Worm (Caenorhabditis elegans): ENCODE measurements around the gene unc-130.

The unc-130 gene

DNA sequence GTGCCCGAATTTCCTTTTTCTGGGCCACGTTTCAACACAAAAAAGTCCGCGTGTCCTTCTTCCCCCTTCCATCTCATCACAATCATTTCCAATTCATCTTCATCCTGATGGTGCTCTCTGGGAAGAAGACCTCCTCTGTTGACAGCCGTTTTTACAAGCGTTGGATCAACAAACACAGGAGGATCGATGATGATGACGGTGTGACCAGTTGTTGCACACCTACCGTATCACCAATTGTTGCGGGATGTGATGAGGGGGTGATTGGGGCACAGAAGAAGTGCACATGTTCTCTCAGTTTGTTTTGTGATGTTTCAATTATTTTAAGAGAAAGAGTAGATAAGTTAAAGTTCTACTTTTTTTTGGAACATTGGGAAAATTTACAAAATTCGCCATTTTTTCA is 6.3 kb upstream of the unc-130 start:
- TF ChIP-seq nhr-11 (tag; optimal IDR thresholded peaks at IDR 0.05) = no peak
- TF ChIP-seq daf-12 (tag; optimal IDR thresholded peaks at IDR 0.05) = no peak
- TF ChIP-seq mdl-1 (tag; optimal IDR thresholded peaks at IDR 0.05) = no peak
- TF ChIP-seq snpc-4 (tag; optimal IDR thresholded peaks at IDR 0.05) = no peak
- no peak for TF ChIP-seq ceh-82 (tag; optimal IDR thresholded peaks at IDR 0.05)
- TF ChIP-seq lin-39 (tag; optimal IDR thresholded peaks at IDR 0.05) = peak; percentile 28
- no peak for TF ChIP-seq aly-2 (tag; optimal IDR thresholded peaks at IDR 0.05)
- TF ChIP-seq nfya-1 (tag; optimal IDR thresholded peaks at IDR 0.05; ENCODE audit: insufficient read depth) = peak; percentile 25
- no peak for TF ChIP-seq lsy-12 (tag; optimal IDR thresholded peaks at IDR 0.05)
- TF ChIP-seq unc-62 (GFP tag; optimal IDR thresholded peaks at IDR 0.05) = no peak

DNA sequence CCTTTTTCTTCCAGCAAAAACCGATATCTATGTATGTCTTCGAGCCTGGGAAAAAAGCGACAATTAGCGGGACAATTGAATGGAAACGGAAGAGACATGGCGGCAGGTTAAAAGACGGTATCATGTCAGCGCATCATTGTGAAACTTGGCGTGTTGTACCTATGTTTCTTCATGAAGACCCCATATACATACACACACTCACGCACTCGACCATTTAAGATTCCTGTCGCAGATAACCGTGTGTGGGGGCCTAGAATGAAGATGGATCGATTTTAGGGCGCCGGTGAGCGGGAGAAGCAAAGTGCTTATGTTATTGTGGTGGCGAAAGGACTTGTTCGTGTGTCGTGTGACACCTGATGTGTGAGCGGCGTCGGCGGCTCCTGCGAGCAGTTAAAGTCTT is 4.9 kb upstream of the unc-130 start:
- TF ChIP-seq pha-4 (tag; optimal IDR thresholded peaks at IDR 0.05) = no peak
- no peak for TF ChIP-seq nhr-77 (tag; optimal IDR thresholded peaks at IDR 0.05)
- no peak for TF ChIP-seq sea-2 (GFP tag; optimal IDR thresholded peaks at IDR 0.05)
- TF ChIP-seq nhr-25 (tag; optimal IDR thresholded peaks at IDR 0.05) = peak; percentile 24
- TF ChIP-seq zag-1 (tag; optimal IDR thresholded peaks at IDR 0.05) = no peak
- no peak for TF ChIP-seq fkh-2 (tag; optimal IDR thresholded peaks at IDR 0.05)
- TF ChIP-seq lin-15B (tag; optimal IDR thresholded peaks at IDR 0.05) = no peak
- TF ChIP-seq nhr-67 (tag; optimal IDR thresholded peaks at IDR 0.05) = no peak
- peak; percentile 12 for TF ChIP-seq elt-1 (tag; optimal IDR thresholded peaks at IDR 0.05)

DNA sequence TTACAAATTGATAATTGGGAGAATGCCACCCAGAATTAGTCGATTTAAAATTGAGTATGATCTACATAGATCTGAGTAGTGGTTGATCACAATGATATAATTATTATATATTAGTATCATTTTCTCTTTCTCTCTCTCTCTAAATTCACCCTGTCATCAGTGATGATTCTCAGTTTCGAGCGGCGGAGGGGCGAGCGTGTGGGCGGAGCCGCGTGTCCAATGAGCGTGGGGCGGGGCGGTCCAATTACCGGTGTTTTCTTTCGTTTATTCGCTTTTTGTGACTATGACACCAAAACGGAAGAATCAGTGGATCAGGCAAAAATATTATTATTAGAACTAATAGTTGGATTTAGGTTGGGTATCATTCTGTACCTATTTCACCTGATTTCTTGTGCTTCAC is 1.8 kb upstream of the unc-130 start:
- TF ChIP-seq nfya-1 (tag; optimal IDR thresholded peaks at IDR 0.05; ENCODE audit: insufficient read depth) (peak; percentile 95), elt-2 (tag; optimal IDR thresholded peaks at IDR 0.05) (peak; percentile 8), nhr-237 (tag; optimal IDR thresholded peaks at IDR 0.05) (no peak)

DNA sequence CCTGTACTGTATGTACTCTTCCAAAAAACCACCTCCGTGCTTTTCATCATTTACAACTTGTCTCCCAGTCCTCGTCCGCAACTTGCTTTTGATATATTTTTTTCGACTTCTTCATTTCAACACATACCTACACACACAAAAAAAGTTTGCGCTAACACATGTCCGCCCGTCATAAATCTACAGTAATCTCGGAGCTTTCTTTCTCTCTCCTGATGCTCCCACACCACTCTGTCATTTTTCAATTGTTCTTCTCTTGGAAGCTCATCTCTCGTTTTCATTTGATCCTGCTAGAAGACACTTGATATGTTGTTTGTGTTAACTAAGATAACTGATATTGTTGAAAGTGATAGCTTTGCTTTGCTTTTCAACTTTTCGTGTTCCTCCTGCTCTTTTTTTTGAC is 589 bp upstream of the unc-130 start:
- TF ChIP-seq unc-39 (tag; optimal IDR thresholded peaks at IDR 0.05) = no peak
- no peak for TF ChIP-seq fkh-2 (tag; optimal IDR thresholded peaks at IDR 0.05)

DNA sequence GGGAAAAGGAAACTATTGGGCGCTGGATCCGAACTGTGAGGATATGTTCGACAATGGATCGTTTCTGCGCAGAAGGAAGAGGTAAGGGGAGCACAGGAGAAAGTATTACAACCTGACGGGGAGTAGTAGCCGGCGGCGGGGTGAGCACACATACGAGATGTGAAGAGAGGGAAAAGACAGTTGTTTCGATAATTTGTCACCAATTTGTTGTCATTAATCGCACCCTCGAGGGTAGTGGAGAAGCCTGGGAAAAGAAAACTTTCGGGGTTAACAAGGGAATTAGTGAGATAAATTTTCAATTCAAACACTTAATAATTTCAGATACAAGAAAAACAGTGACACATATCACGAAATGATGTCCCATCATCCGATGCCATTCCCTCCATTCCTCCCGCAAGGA is 1.2 kb downstream of the unc-130 start:
- TF ChIP-seq mml-1 (tag; optimal IDR thresholded peaks at IDR 0.05) = no peak
- peak; percentile 1 for TF ChIP-seq lin-39 (tag; optimal IDR thresholded peaks at IDR 0.05)
- no peak for TF ChIP-seq nhr-28 (tag; optimal IDR thresholded peaks at IDR 0.05)

DNA sequence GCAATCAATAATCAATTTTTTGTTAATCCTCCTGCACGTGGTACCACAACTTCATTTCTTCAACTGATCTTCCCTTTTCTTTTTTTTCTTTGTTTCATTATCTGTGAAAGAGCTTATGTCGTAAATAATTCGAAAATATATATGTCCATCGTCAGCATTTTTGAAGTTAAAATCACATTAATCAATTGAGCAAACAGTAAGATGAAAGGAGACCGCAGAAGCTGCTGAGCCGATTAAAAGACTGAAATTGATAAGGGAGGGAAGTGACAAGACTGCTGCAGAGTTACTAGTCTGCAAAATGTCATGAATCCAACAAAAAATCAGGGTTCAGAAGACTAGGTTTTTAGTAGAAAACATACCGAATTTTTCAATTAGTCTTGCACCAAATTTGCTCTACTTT is 2.0 kb downstream of the unc-130 start:
- no peak for TF ChIP-seq hmg-11 (tag; optimal IDR thresholded peaks at IDR 0.05)
- TF ChIP-seq pha-4 (tag; optimal IDR thresholded peaks at IDR 0.05) = no peak
- peak; percentile 63 for TF ChIP-seq elt-2 (tag; optimal IDR thresholded peaks at IDR 0.05)
- TF ChIP-seq ztf-11 (tag; optimal IDR thresholded peaks at IDR 0.05) = no peak
- peak; percentile 31 for TF ChIP-seq pqm-1 (tag; optimal IDR thresholded peaks at IDR 0.05)

DNA sequence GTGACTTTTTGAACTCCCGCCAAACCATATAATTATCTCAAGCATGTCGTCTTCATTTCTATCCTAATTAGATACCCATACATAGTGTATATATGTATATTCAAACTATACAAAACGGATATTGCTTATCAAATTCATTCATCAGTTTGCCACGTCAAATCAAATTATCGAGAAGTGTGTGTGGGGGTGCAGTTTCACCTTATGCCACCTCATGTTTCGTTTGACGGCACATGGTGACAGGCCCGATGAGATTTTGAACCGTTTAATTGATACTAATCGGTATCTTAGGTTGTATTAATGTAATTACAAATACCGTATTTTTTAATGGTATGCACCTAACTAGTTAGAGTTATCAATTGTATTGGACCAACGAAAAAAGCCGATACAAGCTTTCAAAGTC is 2.9 kb downstream of the unc-130 start:
- TF ChIP-seq fkh-2 (tag; optimal IDR thresholded peaks at IDR 0.05) (no peak), lsy-12 (tag; optimal IDR thresholded peaks at IDR 0.05) (no peak), elt-1 (tag; optimal IDR thresholded peaks at IDR 0.05) (no peak), nhr-12 (tag; optimal IDR thresholded peaks at IDR 0.05) (no peak), aly-2 (tag; optimal IDR thresholded peaks at IDR 0.05) (no peak), mml-1 (tag; optimal IDR thresholded peaks at IDR 0.05) (no peak), elt-2 (tag; optimal IDR thresholded peaks at IDR 0.05) (no peak), ztf-11 (tag; optimal IDR thresholded peaks at IDR 0.05) (no peak), snpc-4 (tag; optimal IDR thresholded peaks at IDR 0.05) (no peak)

DNA sequence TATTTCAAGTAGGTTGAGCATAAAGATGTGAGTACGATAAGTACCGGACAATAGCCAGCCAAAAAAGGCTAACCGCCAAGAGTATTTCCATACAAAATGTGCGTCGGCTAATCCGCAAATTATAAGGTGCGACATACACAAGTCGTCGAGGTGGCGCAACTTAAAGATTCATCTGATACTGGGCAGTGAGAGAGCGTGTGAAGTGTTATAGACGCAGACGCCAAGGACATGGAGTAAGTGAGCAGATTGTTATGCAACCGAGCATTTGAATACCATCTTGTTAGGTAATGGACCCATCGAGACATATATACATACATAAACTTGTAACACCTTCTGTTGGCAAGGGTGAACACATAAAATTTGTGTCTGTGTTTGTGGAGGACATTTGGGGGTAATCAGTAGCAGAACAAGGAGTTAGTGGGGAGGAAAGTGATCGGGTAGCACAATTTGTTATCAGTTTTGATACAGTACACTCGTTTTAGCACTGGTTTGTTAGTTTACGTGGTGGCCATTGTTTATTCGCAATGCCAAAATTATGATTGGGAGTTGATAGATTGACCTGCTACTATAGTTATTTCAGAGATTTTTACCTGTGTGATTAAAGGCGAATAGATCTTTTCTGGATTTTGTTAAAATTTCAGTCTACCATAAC is 3.6 kb downstream of the unc-130 start:
- TF ChIP-seq ama-1 (optimal IDR thresholded peaks at IDR 0.05) (no peak), elt-2 (tag; optimal IDR thresholded peaks at IDR 0.05) (peak; percentile 41), skn-1 (tag; optimal IDR thresholded peaks at IDR 0.05) (no peak), nfya-1 (tag; optimal IDR thresholded peaks at IDR 0.05; ENCODE audit: insufficient read depth) (peak; percentile 62), lsy-12 (tag; optimal IDR thresholded peaks at IDR 0.05) (no peak), fkh-10 (GFP tag; optimal IDR thresholded peaks at IDR 0.05) (no peak)

Measured in whole organism, L3 larva.